Fruit fly (Drosophila melanogaster) Kc167 (cell line): Measurements from ENCODE around the gene CG7406.

Source experiments
- Myc ChIP-seq: fragments of >200 bp; optimal IDR thresholded peaks from 2 replicates; lab custom pipeline; 2017; ENCODE audit warnings: missing external identifiers
- Sin3A ChIP-seq: fragments of >200 bp; optimal IDR thresholded peaks from 2 replicates; lab custom pipeline; 2018; ENCODE audit warnings: missing external identifiers
- insv ChIP-seq: fragments of >200 bp; optimal IDR thresholded peaks from 3 replicates; lab custom pipeline; 2018; ENCODE audit warnings: missing external identifiers
- psq ChIP-seq: fragments of >200 bp; optimal IDR thresholded peaks from 2 replicates; lab custom pipeline; 2017; ENCODE audit warnings: missing external identifiers

- TF ChIP-seq psq (lab: Kevin White, UChicago) = no peak
- TF ChIP-seq Sin3A (lab: Kevin White, UChicago) = no peak
- no peak for TF ChIP-seq insv (lab: Kevin White, UChicago)
- no peak for TF ChIP-seq Myc (lab: Kevin White, UChicago)
Observed at dm6 chrX:19096179-19096578, 18.7 kb downstream of the CG7406 start.
